Fruit fly (Drosophila melanogaster) whole organism, embryonic: ENCODE results near the gene Txl.

Experiments used
- Aef1 ChIP-seq: fragments of 200-800 bp; sonication (Bioruptor generic); IDR thresholded peaks from 3 replicates; pipeline ENCODE4 v1.3.6; 2022; ENCODE audit warnings: missing biosample characterization, missing genetic modification characterization
- B-H2 ChIP-seq: fragments of 200-800 bp; sonication (Bioruptor generic); optimal IDR thresholded peaks from 2 replicates; lab custom pipeline; 2018; ENCODE audit warnings: missing biosample characterization, mild to moderate bottlenecking, missing genetic modification characterization
- Bdp1 ChIP-seq: fragments of 200-800 bp; sonication (Bioruptor generic); optimal IDR thresholded peaks from 3 replicates; lab custom pipeline; 2016; ENCODE audit warnings: missing biosample characterization, missing genetic modification characterization
- BtbVII ChIP-seq: fragments of 200-800 bp; sonication (Bioruptor generic); optimal IDR thresholded peaks from 3 replicates; lab custom pipeline; 2017; ENCODE audit warnings: missing biosample characterization, mild to moderate bottlenecking, missing genetic modification characterization
- CG1024 ChIP-seq: fragments of 200-800 bp; sonication (Bioruptor generic); IDR thresholded peaks from 2 replicates; pipeline ENCODE4 v1.3.6; 2022; ENCODE audit warnings: missing biosample characterization, missing genetic modification characterization
- CG10366 ChIP-seq: fragments of 200-800 bp; sonication (Bioruptor generic); IDR thresholded peaks from 2 replicates; pipeline ENCODE4 v1.3.6; 2022; ENCODE audit warnings: missing biosample characterization, missing genetic modification characterization
- CG10543 ChIP-seq: fragments of 200-800 bp; sonication (Bioruptor generic); optimal IDR thresholded peaks from 3 replicates; lab custom pipeline; 2017; ENCODE audit warnings: missing biosample characterization, mild to moderate bottlenecking, missing genetic modification characterization, moderate library complexity
- CG15514 ChIP-seq: fragments of 200-800 bp; sonication (Bioruptor generic); optimal IDR thresholded peaks from 3 replicates; lab custom pipeline; 2017; ENCODE audit warnings: missing biosample characterization, missing genetic modification characterization, mild to moderate bottlenecking, moderate library complexity, missing genetic modification reagents
- CG15601 ChIP-seq: fragments of 200-800 bp; sonication (Bioruptor generic); optimal IDR thresholded peaks from 3 replicates; lab custom pipeline; 2019; ENCODE audit warnings: missing biosample characterization, mild to moderate bottlenecking, missing genetic modification characterization, moderate library complexity
- CG1603 ChIP-seq: fragments of 200-800 bp; sonication (Bioruptor generic); optimal IDR thresholded peaks from 2 replicates; lab custom pipeline; 2019; ENCODE audit warnings: missing biosample characterization, mild to moderate bottlenecking, missing genetic modification characterization, moderate library complexity
- CG17385 ChIP-seq: fragments of 200-800 bp; sonication (Bioruptor generic); optimal IDR thresholded peaks from 3 replicates; lab custom pipeline; 2018; ENCODE audit warnings: missing biosample characterization, mild to moderate bottlenecking, missing genetic modification characterization
- CG17568 ChIP-seq: fragments of 200-800 bp; sonication (Bioruptor generic); optimal IDR thresholded peaks from 2 replicates; lab custom pipeline; 2018; ENCODE audit warnings: missing biosample characterization, mild to moderate bottlenecking, missing genetic modification characterization, moderate library complexity
- CG2129 ChIP-seq: fragments of 200-800 bp; sonication (Bioruptor generic); IDR thresholded peaks from 2 replicates; pipeline ENCODE4 v1.3.6; 2022; ENCODE audit warnings: missing biosample characterization, missing genetic modification characterization; ENCODE audit not compliant: partially characterized antibody
- CG33557 ChIP-seq: fragments of 200-800 bp; sonication (Bioruptor generic); optimal IDR thresholded peaks from 2 replicates; lab custom pipeline; 2019; ENCODE audit warnings: missing biosample characterization, mild to moderate bottlenecking, missing genetic modification characterization, moderate library complexity
- CG34422 ChIP-seq: fragments of 200-800 bp; sonication (Bioruptor generic); IDR thresholded peaks from 3 replicates; pipeline ENCODE4 v1.3.6; 2022; ENCODE audit warnings: missing biosample characterization, missing genetic modification characterization
- CG9215 ChIP-seq: fragments of 200-800 bp; sonication (Bioruptor generic); IDR thresholded peaks from 2 replicates; pipeline ENCODE4 v1.3.6; 2022; ENCODE audit warnings: missing biosample characterization, missing genetic modification characterization
- CG9876 ChIP-seq: fragments of 200-800 bp; sonication (Bioruptor generic); optimal IDR thresholded peaks from 2 replicates; lab custom pipeline; 2016; ENCODE audit warnings: missing biosample characterization, missing genetic modification characterization
- Chrac-16 ChIP-seq: fragments of 200-800 bp; sonication (Bioruptor generic); optimal IDR thresholded peaks from 3 replicates; lab custom pipeline; 2016; ENCODE audit warnings: missing biosample characterization, missing genetic modification characterization
- Dbx ChIP-seq: fragments of 200-800 bp; sonication (Bioruptor generic); IDR thresholded peaks from 3 replicates; pipeline ENCODE4 v1.3.6; 2022; ENCODE audit warnings: missing biosample characterization, missing genetic modification characterization
- Elba2 ChIP-seq: fragments of 200-800 bp; sonication (Bioruptor generic); optimal IDR thresholded peaks from 3 replicates; lab custom pipeline; 2016; ENCODE audit warnings: missing biosample characterization, missing genetic modification characterization
- Fer3 ChIP-seq: fragments of 200-800 bp; sonication (Bioruptor generic); optimal IDR thresholded peaks from 2 replicates; lab custom pipeline; 2018; ENCODE audit warnings: missing biosample characterization, mild to moderate bottlenecking, missing genetic modification characterization, moderate library complexity
- Lpt ChIP-seq: fragments of >200 bp; optimal IDR thresholded peaks from 2 replicates; lab custom pipeline; 2018; ENCODE audit warnings: missing biosample characterization, missing genetic modification characterization
- Neu2 ChIP-seq: fragments of 200-800 bp; sonication (Bioruptor generic); optimal IDR thresholded peaks from 3 replicates; lab custom pipeline; 2016; ENCODE audit warnings: missing biosample characterization, missing genetic modification characterization, borderline replicate concordance
- Sin3A ChIP-seq: fragments of >200 bp; optimal IDR thresholded peaks from 2 replicates; lab custom pipeline; 2018
- Six4 ChIP-seq: fragments of 200-800 bp; sonication (Bioruptor generic); optimal IDR thresholded peaks from 2 replicates; lab custom pipeline; 2016; ENCODE audit warnings: missing biosample characterization, missing genetic modification characterization
- Trl ChIP-seq, 3 experiments: fragments of >200 bp in 2 of 3; fragments of 200-800 bp in 1 of 3; sonication (Bioruptor generic) in 1 of 3; optimal IDR thresholded peaks; 2 replicates in 1 of 3; 3 replicates in 2 of 3; lab custom pipeline; 2016 to 2017; ENCODE audit warnings: missing biosample characterization in 1 of 3, missing genetic modification characterization in 1 of 3
- YL-1 ChIP-seq: fragments of 200-800 bp; sonication (Bioruptor generic); optimal IDR thresholded peaks from 3 replicates; lab custom pipeline; 2017; ENCODE audit warnings: missing biosample characterization, mild to moderate bottlenecking, missing genetic modification characterization
- bigmax ChIP-seq: fragments of 200-800 bp; sonication (Bioruptor generic); optimal IDR thresholded peaks from 2 replicates; lab custom pipeline; 2018; ENCODE audit warnings: missing biosample characterization, mild to moderate bottlenecking, missing genetic modification characterization
- br ChIP-seq: fragments of >200 bp; optimal IDR thresholded peaks from 2 replicates; lab custom pipeline; 2017
- cas ChIP-seq: fragments of 200-800 bp; sonication (Bioruptor generic); IDR thresholded peaks from 2 replicates; pipeline ENCODE4 v1.3.6; 2022; ENCODE audit warnings: missing biosample characterization, missing genetic modification characterization
- caup ChIP-seq: fragments of 200-800 bp; sonication (Bioruptor generic); optimal IDR thresholded peaks from 3 replicates; lab custom pipeline; 2017; ENCODE audit warnings: missing biosample characterization, mild to moderate bottlenecking, missing genetic modification characterization, moderate library complexity; ENCODE audit not compliant: severe bottlenecking
- dimm ChIP-seq: fragments of 200-800 bp; sonication (Bioruptor generic); IDR thresholded peaks from 2 replicates; pipeline ENCODE4 v1.3.6; 2022; ENCODE audit warnings: missing biosample characterization, missing genetic modification characterization
- dm ChIP-seq: fragments of 200-800 bp; sonication (Bioruptor generic); optimal IDR thresholded peaks from 3 replicates; lab custom pipeline; 2016; ENCODE audit warnings: missing biosample characterization, missing genetic modification characterization
- dmrt99B ChIP-seq: fragments of 200-800 bp; sonication (Bioruptor generic); optimal IDR thresholded peaks from 2 replicates; lab custom pipeline; 2018; ENCODE audit warnings: missing biosample characterization, mild to moderate bottlenecking, missing genetic modification characterization, moderate library complexity
- emc ChIP-seq: fragments of 200-800 bp; sonication (Bioruptor generic); optimal IDR thresholded peaks from 2 replicates; lab custom pipeline; 2016; ENCODE audit warnings: missing biosample characterization, missing genetic modification characterization
- exex ChIP-seq: fragments of 200-800 bp; sonication (Bioruptor generic); optimal IDR thresholded peaks from 4 replicates; lab custom pipeline; 2018; ENCODE audit warnings: missing biosample characterization, mild to moderate bottlenecking, missing genetic modification characterization, moderate library complexity
- fd3F ChIP-seq: fragments of 200-800 bp; sonication (Bioruptor generic); optimal IDR thresholded peaks from 2 replicates; lab custom pipeline; 2018; ENCODE audit warnings: missing biosample characterization, mild to moderate bottlenecking, missing genetic modification characterization, moderate library complexity
- fd64A ChIP-seq: fragments of 200-800 bp; sonication (Bioruptor generic); optimal IDR thresholded peaks from 3 replicates; lab custom pipeline; 2018; ENCODE audit warnings: missing biosample characterization, mild to moderate bottlenecking, missing genetic modification characterization
- fru ChIP-seq: fragments of >200 bp; optimal IDR thresholded peaks from 2 replicates; lab custom pipeline; 2017
- gcm ChIP-seq: fragments of 200-800 bp; sonication (Bioruptor generic); optimal IDR thresholded peaks from 2 replicates; lab custom pipeline; 2019; ENCODE audit warnings: missing biosample characterization, mild to moderate bottlenecking, missing genetic modification characterization, moderate library complexity
- ham ChIP-seq: fragments of 200-800 bp; sonication (Bioruptor generic); IDR thresholded peaks from 2 replicates; pipeline ENCODE4 v1.3.6; 2022; ENCODE audit warnings: missing biosample characterization, missing genetic modification characterization
- schlank ChIP-seq: fragments of 200-800 bp; sonication (Bioruptor generic); optimal IDR thresholded peaks from 2 replicates; lab custom pipeline; 2018; ENCODE audit warnings: missing biosample characterization, mild to moderate bottlenecking, missing genetic modification characterization
- sens ChIP-seq: fragments of 200-800 bp; sonication (Bioruptor generic); peaks from one replicate; lab custom pipeline; 2016; ENCODE audit warnings: missing biosample characterization, missing genetic modification characterization
- sens-2 ChIP-seq: fragments of 200-800 bp; sonication (Bioruptor generic); IDR thresholded peaks from 2 replicates; pipeline ENCODE4 v1.3.6; 2022; ENCODE audit warnings: missing biosample characterization, missing genetic modification characterization
- sisA ChIP-seq: fragments of 200-800 bp; sonication (Bioruptor generic); IDR thresholded peaks from 2 replicates; pipeline ENCODE4 v1.3.6; 2022; ENCODE audit warnings: missing biosample characterization, missing genetic modification characterization
- slou ChIP-seq: fragments of 200-800 bp; sonication (Bioruptor generic); optimal IDR thresholded peaks from 3 replicates; lab custom pipeline; 2016; ENCODE audit warnings: missing biosample characterization, missing genetic modification characterization
- sna ChIP-seq: fragments of 200-800 bp; sonication (Bioruptor generic); IDR thresholded peaks from 2 replicates; pipeline ENCODE4 v1.3.6; 2022; ENCODE audit warnings: missing biosample characterization, missing genetic modification characterization; ENCODE audit not compliant: partially characterized antibody
- vnd ChIP-seq: fragments of 200-800 bp; sonication (Bioruptor generic); IDR thresholded peaks from 3 replicates; pipeline ENCODE4 v1.3.6; 2022; ENCODE audit warnings: missing biosample characterization, missing genetic modification characterization; ENCODE audit not compliant: partially characterized antibody
- wek ChIP-seq: fragments of 200-800 bp; sonication (Bioruptor generic); optimal IDR thresholded peaks from 3 replicates; lab custom pipeline; 2018; ENCODE audit warnings: missing biosample characterization, mild to moderate bottlenecking, missing genetic modification characterization, moderate library complexity
- zen2 ChIP-seq: fragments of 200-800 bp; sonication (Bioruptor generic); IDR thresholded peaks from 3 replicates; pipeline ENCODE4 v1.3.6; 2022; ENCODE audit warnings: missing biosample characterization, missing genetic modification characterization; ENCODE audit not compliant: partially characterized antibody

The Txl gene

DNA sequence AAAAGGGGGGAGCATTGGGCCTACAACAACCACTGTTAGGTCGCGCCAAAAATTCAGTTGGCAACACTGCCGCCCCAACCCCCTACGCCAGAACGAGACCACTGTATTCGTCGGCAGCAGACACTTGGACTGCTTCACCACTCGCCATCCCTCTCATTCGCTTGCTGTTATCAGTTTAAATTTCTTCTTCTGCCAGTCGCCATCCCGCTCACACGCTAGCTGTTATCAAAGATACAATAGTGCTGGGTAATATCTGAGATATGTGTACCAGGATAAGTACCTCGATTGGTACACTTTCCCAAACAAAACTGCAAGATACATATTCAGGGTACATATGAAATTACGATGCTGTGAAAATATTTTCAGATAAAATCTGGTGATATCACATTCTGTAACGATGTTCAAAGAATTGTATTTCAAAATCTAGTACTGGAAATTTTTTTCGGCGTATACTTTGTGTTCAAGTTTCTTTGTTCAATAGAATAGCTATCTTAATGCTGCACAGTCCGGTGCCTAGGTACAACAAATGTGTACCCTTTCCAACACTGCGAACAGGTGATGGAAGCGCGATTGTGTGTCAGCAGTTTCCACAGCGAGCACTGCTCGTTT is 5.3 kb downstream of the Txl start (continued):
- TF ChIP-seq CG1024, result 0 out of 2 replicates have a peak, but pooled peaks have one; percentile 19
- peak; percentile 56 for TF ChIP-seq Aef1 (GFP tag; lab: Robert Waterston, UW)
- TF ChIP-seq Dbx, result peak; percentile 74; the same call in 2 of the 3 replicates
- TF ChIP-seq CG9876 (GFP tag; lab: Kevin White, UChicago), result peak; percentile 38
- peak; percentile 81 for TF ChIP-seq gcm (GFP tag; lab: Kevin White, UChicago)
- TF ChIP-seq zen2, result no peak
- no peak for TF ChIP-seq Lpt (GFP tag; lab: Kevin White, UChicago)
- TF ChIP-seq YL-1, result peak; percentile 90
- peak; percentile 94 for TF ChIP-seq CG10543 (GFP tag; lab: Kevin White, UChicago)
- peak; percentile 57 for TF ChIP-seq fd64A (GFP tag; lab: Kevin White, UChicago)
- TF ChIP-seq CG15514 (GFP tag; lab: Kevin White, UChicago), result peak; percentile 65
- peak; percentile 72 for TF ChIP-seq Bdp1 (GFP tag; lab: Kevin White, UChicago)
- TF ChIP-seq cas, result peak; percentile 31; the same call in 1 of the 2 replicates
- no peak; the same call in 1 of the 2 replicates for TF ChIP-seq dimm
- peak; percentile 10 for TF ChIP-seq Elba2 (GFP tag; lab: Kevin White, UChicago)
- no peak for TF ChIP-seq Sin3A (lab: Kevin White, UChicago)
- TF ChIP-seq emc, result peak; percentile 38
- TF ChIP-seq Fer3 (tag; lab: Kevin White, UChicago), result peak; percentile 85
- peak; percentile 87 for TF ChIP-seq B-H2 (GFP tag; lab: Kevin White, UChicago)
- peak; percentile 85 for TF ChIP-seq BtbVII (GFP tag; lab: Kevin White, UChicago)
- TF ChIP-seq sens-2, result 0 out of 2 replicates have a peak, but pooled peaks have one; percentile 29
- peak; percentile 88 for TF ChIP-seq caup (GFP tag; lab: Kevin White, UChicago)
- no peak for TF ChIP-seq CG17568
- TF ChIP-seq Chrac-16, result peak; percentile 82
- TF ChIP-seq wek (GFP tag; lab: Kevin White, UChicago), result peak; percentile 54
- TF ChIP-seq vnd (GFP tag; lab: Robert Waterston, UW), result no peak
- peak; percentile 86 for TF ChIP-seq CG33557
- peak; percentile 90 for TF ChIP-seq CG34422 (GFP tag; lab: Robert Waterston, UW)
- TF ChIP-seq dmrt99B, result no peak
- peak; percentile 86 for TF ChIP-seq CG15601 (tag; lab: Kevin White, UChicago)
- TF ChIP-seq CG17385 (GFP tag; lab: Kevin White, UChicago), result peak; percentile 92
- no peak for TF ChIP-seq CG2129 (GFP tag; lab: Robert Waterston, UW)
- peak; percentile 80 for TF ChIP-seq fd3F (GFP tag; lab: Kevin White, UChicago)
- TF ChIP-seq slou (GFP tag; lab: Kevin White, UChicago), result peak; percentile 87
- TF ChIP-seq CG9215 (GFP tag; lab: Robert Waterston, UW), result peak; percentile 98
- peak; percentile 57; the same call in 1 of the 2 replicates for TF ChIP-seq CG10366 (GFP tag; lab: Robert Waterston, UW)
- peak; percentile 98 for TF ChIP-seq sens
- TF ChIP-seq sisA (GFP tag; lab: Robert Waterston, UW), result peak; percentile 69; the same call in 1 of the 2 replicates
- no peak for TF ChIP-seq Trl (optimal IDR thresholded peaks at IDR 0.05; lab: Kevin White, UChicago)
- TF ChIP-seq Trl (GFP tag; optimal IDR thresholded peaks at IDR 0.05; lab: Kevin White, UChicago), result peak; percentile 92
- peak; percentile 64 for TF ChIP-seq dm (GFP tag; lab: Kevin White, UChicago)
- TF ChIP-seq ham (GFP tag; lab: Robert Waterston, UW), result no peak
- TF ChIP-seq CG1603 (tag; lab: Kevin White, UChicago), result peak; percentile 73
- peak; percentile 15 for TF ChIP-seq bigmax
- TF ChIP-seq schlank (tag; lab: Kevin White, UChicago), result peak; percentile 81
- peak; percentile 72 for TF ChIP-seq Six4 (GFP tag; lab: Kevin White, UChicago)
- no peak for TF ChIP-seq exex (tag; lab: Kevin White, UChicago)
- TF ChIP-seq sna, result no peak
- TF ChIP-seq fru (lab: Kevin White, UChicago), result no peak
- TF ChIP-seq br (lab: Kevin White, UChicago), result no peak
- no peak for TF ChIP-seq Neu2 (GFP tag; lab: Kevin White, UChicago)
